Worm (Caenorhabditis elegans): Measurements from ENCODE around the gene nspf-3.

DNA sequence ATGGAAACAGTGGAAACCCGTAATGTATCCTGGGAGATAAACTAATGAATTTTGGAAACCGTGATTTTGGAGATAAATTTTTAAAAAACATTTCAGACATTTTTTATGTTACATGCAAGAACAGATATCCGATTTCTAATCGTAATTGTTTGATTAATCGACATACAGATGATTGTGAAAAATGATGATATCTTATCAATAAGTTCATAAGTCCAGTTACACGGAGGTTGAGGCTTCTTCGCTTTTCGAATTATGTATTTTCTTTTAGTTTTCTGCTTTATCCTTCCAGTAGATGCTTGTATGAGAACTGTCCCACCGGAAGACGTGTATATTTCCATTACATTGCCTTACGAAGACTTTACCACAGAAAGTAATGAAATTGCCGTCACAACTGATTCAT is 24.4 kb downstream of the nspf-3 start, which contains the start of gene F22E5.22:
- no peak for TF ChIP-seq him-1 (tag; optimal IDR thresholded peaks at IDR 0.05)
- no peak for TF ChIP-seq W03F9.2 (tag; optimal IDR thresholded peaks at IDR 0.05)
- TF ChIP-seq dao-5 (tag; optimal IDR thresholded peaks at IDR 0.05), result no peak

All from whole organism, L4/young adult.